Worm (Caenorhabditis elegans): ENCODE data around the gene flp-4.

- TF ChIP-seq cog-1 (tag; optimal IDR thresholded peaks at IDR 0.05) = peak; percentile 41
- no peak for TF ChIP-seq klf-2 (GFP tag; conservative IDR thresholded peaks at IDR 0.05)
- TF ChIP-seq tab-1 (GFP tag; IDR thresholded peaks at IDR 0.05) = peak; percentile 36; the same call in 1 of the 2 replicates
- peak; percentile 69; the same call in 1 of the 2 replicates for TF ChIP-seq flt-1 (GFP tag; IDR thresholded peaks at IDR 0.05)
- no peak for TF ChIP-seq med-1 (GFP tag; optimal IDR thresholded peaks at IDR 0.05; ENCODE audit: insufficient read depth)
Observed at ce11 chrII:10065472-10065871, 16.8 kb downstream of the flp-4 start.
